Worm (Caenorhabditis elegans) whole organism, L3 larva: ENCODE measurements around the gene polh-1.
A peak's percentile ranks its signal among the peaks of the same experiment; 100 is the strongest.

Source experiments
- R02D3.7 ChIP-seq: fragments of 150-350 bp; optimal IDR thresholded peaks from 2 replicates; lab custom pipeline; 2014; ENCODE audit warnings: missing biosample characterization, missing genetic modification characterization
- aly-2 ChIP-seq: fragments of 150-350 bp; optimal IDR thresholded peaks from 2 replicates; lab custom pipeline; 2014; ENCODE audit warnings: missing biosample characterization, missing genetic modification characterization
- ama-1 ChIP-seq: fragments of 150-350 bp; optimal IDR thresholded peaks from 2 replicates; lab custom pipeline; 2018
- ceh-28 ChIP-seq: fragments of 150-350 bp; optimal IDR thresholded peaks from 2 replicates; lab custom pipeline; 2014; ENCODE audit warnings: missing biosample characterization, missing genetic modification reagents, missing genetic modification characterization
- ceh-82 ChIP-seq: fragments of 150-350 bp; optimal IDR thresholded peaks from 2 replicates; lab custom pipeline; 2014; ENCODE audit warnings: missing biosample characterization, missing genetic modification characterization
- ceh-9 ChIP-seq: sonication (generic microtip); optimal IDR thresholded peaks from 2 replicates; lab custom pipeline; 2018; ENCODE audit warnings: missing biosample characterization, missing genetic modification characterization
- daf-12 ChIP-seq: fragments of 150-350 bp; optimal IDR thresholded peaks from 2 replicates; lab custom pipeline; 2014; ENCODE audit warnings: missing biosample characterization, missing genetic modification reagents, missing genetic modification characterization
- egl-27 ChIP-seq: sonication (generic microtip); optimal IDR thresholded peaks from 4 replicates; lab custom pipeline; 2017; ENCODE audit warnings: missing biosample characterization, missing genetic modification reagents, missing genetic modification characterization
- elt-1 ChIP-seq: fragments of 150-350 bp; optimal IDR thresholded peaks from 2 replicates; lab custom pipeline; 2014; ENCODE audit warnings: missing biosample characterization, missing genetic modification characterization
- elt-2 ChIP-seq: sonication (generic microtip); optimal IDR thresholded peaks from 2 replicates; lab custom pipeline; 2016; ENCODE audit warnings: missing genetic modification reagents, mild to moderate bottlenecking, missing genetic modification characterization, missing compliant biosample characterization
- elt-3 ChIP-seq, 3 experiments: fragments of 150-350 bp in 1 of 3; sonication (generic microtip) in 2 of 3; optimal IDR thresholded peaks; 2 replicates in 2 of 3; 4 replicates in 1 of 3; lab custom pipeline; 2014 to 2017; ENCODE audit warnings: missing biosample characterization in 3 of 3, missing genetic modification characterization in 3 of 3
- hmg-11 ChIP-seq: sonication (generic microtip); optimal IDR thresholded peaks from 2 replicates; lab custom pipeline; 2016; ENCODE audit warnings: missing genetic modification characterization, missing compliant biosample characterization
- lin-15B ChIP-seq: fragments of 150-350 bp; optimal IDR thresholded peaks from 2 replicates; lab custom pipeline; 2014; ENCODE audit warnings: missing biosample characterization, missing genetic modification characterization
- mdl-1 ChIP-seq: fragments of 150-350 bp; optimal IDR thresholded peaks from 2 replicates; lab custom pipeline; 2014; ENCODE audit warnings: missing biosample characterization, missing genetic modification characterization
- mml-1 ChIP-seq: fragments of 150-350 bp; sonication (generic microtip); optimal IDR thresholded peaks from 3 replicates; lab custom pipeline; 2014; ENCODE audit warnings: missing biosample characterization, missing genetic modification characterization
- nfya-1 ChIP-seq: sonication (generic microtip); optimal IDR thresholded peaks from 2 replicates; lab custom pipeline; 2017; ENCODE audit warnings: missing genetic modification characterization, mild to moderate bottlenecking, missing compliant biosample characterization, antibody characterized with exemption, moderate library complexity; ENCODE audit not compliant: insufficient read depth
- nhr-11 ChIP-seq: fragments of 150-350 bp; optimal IDR thresholded peaks from 2 replicates; lab custom pipeline; 2014; ENCODE audit warnings: missing biosample characterization, missing genetic modification characterization
- nhr-12 ChIP-seq: fragments of 150-350 bp; optimal IDR thresholded peaks from 2 replicates; lab custom pipeline; 2014; ENCODE audit warnings: missing biosample characterization, missing genetic modification characterization
- nhr-23 ChIP-seq: fragments of 150-350 bp; optimal IDR thresholded peaks from 2 replicates; lab custom pipeline; 2014; ENCODE audit warnings: missing biosample characterization, missing genetic modification reagents, missing genetic modification characterization
- nhr-237 ChIP-seq: fragments of 150-350 bp; optimal IDR thresholded peaks from 2 replicates; lab custom pipeline; 2014; ENCODE audit warnings: missing biosample characterization, missing genetic modification characterization
- nhr-25 ChIP-seq: sonication (generic microtip); optimal IDR thresholded peaks from 2 replicates; lab custom pipeline; 2017; ENCODE audit warnings: missing biosample characterization, missing genetic modification characterization
- nhr-43 ChIP-seq: sonication (generic microtip); optimal IDR thresholded peaks from 2 replicates; lab custom pipeline; 2016; ENCODE audit warnings: mild to moderate bottlenecking, missing genetic modification characterization, missing compliant biosample characterization; ENCODE audit not compliant: poor library complexity, severe bottlenecking
- nhr-67 ChIP-seq: fragments of 150-350 bp; optimal IDR thresholded peaks from 2 replicates; lab custom pipeline; 2014; ENCODE audit warnings: missing biosample characterization, missing genetic modification characterization
- nhr-76 ChIP-seq: fragments of 150-350 bp; sonication (generic microtip); optimal IDR thresholded peaks from 5 replicates; lab custom pipeline; 2014; ENCODE audit warnings: missing biosample characterization, missing genetic modification characterization
- pha-4 ChIP-seq: fragments of 150-350 bp; optimal IDR thresholded peaks from 2 replicates; lab custom pipeline; 2014; ENCODE audit warnings: missing biosample characterization, missing genetic modification reagents, missing genetic modification characterization
- pqm-1 ChIP-seq: fragments of 150-350 bp; optimal IDR thresholded peaks from 2 replicates; lab custom pipeline; 2017; ENCODE audit warnings: missing biosample characterization, missing genetic modification characterization, inconsistent platforms
- skn-1 ChIP-seq: fragments of 150-350 bp; optimal IDR thresholded peaks from 2 replicates; lab custom pipeline; 2014; ENCODE audit warnings: missing biosample characterization, missing genetic modification characterization
- snpc-4 ChIP-seq: fragments of 150-350 bp; optimal IDR thresholded peaks from 2 replicates; lab custom pipeline; 2014; ENCODE audit warnings: missing biosample characterization, missing genetic modification characterization
- tbx-2 ChIP-seq: sonication (generic microtip); optimal IDR thresholded peaks from 2 replicates; lab custom pipeline; 2016; ENCODE audit warnings: mild to moderate bottlenecking, missing genetic modification characterization, missing compliant biosample characterization
- unc-39 ChIP-seq: sonication (generic microtip); optimal IDR thresholded peaks from 4 replicates; lab custom pipeline; 2017; ENCODE audit warnings: missing biosample characterization, missing genetic modification characterization
- unc-62 ChIP-seq: fragments of 150-350 bp; sonication (generic microtip); optimal IDR thresholded peaks from 4 replicates; lab custom pipeline; 2014; ENCODE audit warnings: missing biosample characterization, missing genetic modification reagents, missing genetic modification characterization
- zag-1 ChIP-seq: fragments of 150-350 bp; optimal IDR thresholded peaks from 2 replicates; lab custom pipeline; 2014; ENCODE audit warnings: missing biosample characterization, missing genetic modification characterization
- ztf-4 ChIP-seq: fragments of 150-350 bp; optimal IDR thresholded peaks from 2 replicates; lab custom pipeline; 2014; ENCODE audit warnings: missing biosample characterization, missing genetic modification characterization

The polh-1 gene

DNA sequence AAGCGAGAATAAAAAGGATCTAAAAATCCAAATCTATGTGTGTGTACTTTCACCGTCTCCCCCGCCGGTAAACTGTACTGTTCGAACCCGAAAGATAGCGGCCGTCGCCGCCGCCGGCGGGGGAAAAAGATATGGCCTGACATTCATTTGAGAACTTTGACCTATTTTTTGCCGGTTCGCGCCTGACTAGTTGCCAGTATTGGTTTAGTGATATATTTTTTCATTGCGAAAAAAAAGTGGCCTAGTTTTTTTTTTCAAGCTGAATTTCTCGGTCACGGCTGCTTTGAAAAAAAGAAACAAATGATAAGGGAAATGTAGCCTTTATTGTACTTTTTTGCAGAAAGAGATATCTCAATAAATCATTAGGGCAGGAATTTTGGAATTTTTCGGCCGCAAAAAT, 12.5 kb upstream of the polh-1 start:
- TF ChIP-seq ceh-82 (tag; lab: Kevin White, UChicago) (no peak), elt-2 (tag; lab: Kevin White, UChicago) (peak; percentile 41), mdl-1 (tag; lab: Kevin White, UChicago) (no peak), nhr-23 (tag; lab: Kevin White, UChicago) (peak; percentile 46)

DNA sequence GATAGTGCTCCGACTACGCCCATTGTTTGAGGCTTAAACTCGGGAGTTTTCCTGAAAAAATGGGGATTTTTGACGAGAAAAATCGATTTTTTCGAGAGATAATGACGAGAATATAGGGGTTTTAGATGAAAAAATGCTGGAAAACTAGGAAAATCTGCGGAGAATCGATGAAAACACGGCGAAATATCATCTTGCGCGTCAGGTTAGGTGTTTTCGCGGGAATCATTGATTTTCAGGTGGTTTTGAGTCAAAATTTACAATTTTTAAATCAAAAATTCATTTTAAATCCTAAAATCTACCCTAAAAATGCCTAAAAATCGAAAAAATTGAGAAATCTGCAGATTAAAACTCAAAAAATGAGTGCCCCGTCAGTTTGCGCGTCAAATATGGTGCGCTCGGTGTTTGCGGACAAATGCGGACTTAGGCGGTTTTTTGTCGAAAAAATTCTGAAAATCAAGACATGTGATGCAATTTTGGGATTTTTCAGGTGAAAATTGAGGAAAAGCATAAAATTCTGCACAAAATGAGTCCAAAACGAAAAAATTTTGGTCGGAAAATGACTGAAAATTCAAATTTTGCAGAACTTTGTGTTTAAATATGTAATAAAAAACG, 11.9 kb upstream of the polh-1 start, which contains the start of gene mboa-6:
mboa-6 (minus strand) TSS at position 51 of the 612 bp plus-strand sequence.
- no peak for TF ChIP-seq nhr-11 (tag; lab: Kevin White, UChicago)
- peak; percentile 18 for TF ChIP-seq hmg-11
- TF ChIP-seq, all 47 proteins: peak for 1

DNA sequence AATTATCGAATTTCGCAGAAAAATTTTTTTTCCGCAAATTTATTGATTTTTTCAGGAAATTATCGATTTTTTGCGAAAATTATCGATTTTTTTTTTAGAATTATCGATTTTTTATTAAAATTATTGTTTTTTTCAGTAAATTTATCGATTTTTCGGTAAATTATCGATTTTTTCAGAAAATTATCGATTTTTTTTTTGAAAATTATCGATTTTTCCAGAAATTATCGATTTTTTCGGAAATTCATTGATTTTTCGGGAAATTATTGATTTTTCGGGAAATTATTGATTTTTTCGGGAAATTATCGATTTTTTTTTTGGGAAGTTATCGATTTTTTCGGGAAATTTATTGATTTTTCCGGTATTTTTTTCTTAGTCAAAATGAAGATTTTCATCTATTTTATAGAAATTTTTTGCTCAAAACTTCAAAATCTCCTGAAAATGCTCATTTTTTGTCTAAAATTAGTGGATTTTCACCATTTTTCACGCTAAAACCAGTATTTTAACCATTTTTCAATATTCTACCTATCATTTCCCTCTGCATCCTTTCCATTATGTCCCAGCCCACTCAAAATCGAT, 5.5 kb upstream of the polh-1 start:
- TF ChIP-seq elt-3 (tag; optimal IDR thresholded peaks at IDR 0.05; lab: Kevin White, UChicago): no peak
- TF ChIP-seq mdl-1 (tag; lab: Kevin White, UChicago): no peak
- TF ChIP-seq ceh-28 (tag; lab: Kevin White, UChicago): peak; percentile 99

DNA sequence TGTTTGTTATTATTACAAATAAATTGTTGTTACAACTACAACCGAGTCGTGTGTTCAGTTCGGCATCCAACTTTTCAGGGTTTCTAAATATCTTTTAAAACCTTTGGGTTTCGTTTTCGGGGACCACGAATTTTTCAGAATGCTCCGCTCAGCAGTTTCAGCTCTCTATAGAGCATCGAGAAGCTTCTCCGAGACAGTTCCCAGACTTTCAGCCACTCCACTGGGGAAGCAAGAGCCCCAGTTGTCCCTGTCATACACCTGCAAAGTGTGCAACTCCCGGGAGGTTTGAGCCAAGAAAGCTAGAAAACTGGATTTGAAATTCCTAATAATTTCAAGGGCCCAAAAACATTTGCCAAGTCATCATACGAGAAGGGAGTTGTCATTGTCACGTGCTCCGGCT, 1.3 kb upstream of the polh-1 start, which contains the start of gene F53A3.7:
F53A3.7 (plus strand) TSS at position 139 of the 400 bp plus-strand sequence.
- TF ChIP-seq ama-1 (lab: Kevin White, UChicago) (peak; percentile 23), unc-39 (tag; lab: Kevin White, UChicago) (no peak), elt-2 (tag; lab: Kevin White, UChicago) (peak; percentile 7)
- TF ChIP-seq, all 47 proteins: peak for 2

DNA sequence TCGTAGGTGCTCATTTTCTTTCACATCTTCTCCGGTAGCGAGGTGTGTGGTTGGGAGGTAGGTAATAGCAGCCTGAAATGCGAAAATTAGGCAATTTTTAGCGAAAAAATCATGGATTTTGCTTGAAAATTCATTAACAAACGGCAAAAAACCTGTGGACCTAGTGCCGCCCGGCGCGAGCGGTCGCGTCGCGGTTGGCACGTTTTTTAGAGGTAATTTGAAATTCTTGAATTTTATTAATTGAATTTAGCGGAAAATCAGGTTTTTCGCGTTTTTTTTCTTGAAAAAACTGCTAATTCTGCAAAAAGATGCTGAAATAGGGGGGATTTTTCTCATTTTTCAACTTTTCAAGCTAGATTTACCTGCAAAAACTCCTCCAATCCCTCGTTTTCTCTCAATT, 707 bp downstream of the polh-1 start:
- TF ChIP-seq nhr-237 (tag; lab: Kevin White, UChicago) (no peak), nhr-25 (tag; lab: Kevin White, UChicago) (no peak), mdl-1 (tag; lab: Kevin White, UChicago) (no peak), elt-1 (tag; lab: Kevin White, UChicago) (no peak), pha-4 (no peak), egl-27 (no peak), tbx-2 (no peak), unc-39 (tag; lab: Kevin White, UChicago) (no peak), mml-1 (tag; lab: Kevin White, UChicago) (no peak), nfya-1 (tag; lab: Kevin White, UChicago) (no peak), nhr-12 (tag; lab: Kevin White, UChicago) (no peak), nhr-76 (tag; lab: Kevin White, UChicago) (no peak), nhr-43 (no peak), nhr-23 (tag; lab: Kevin White, UChicago) (no peak), skn-1 (tag; lab: Kevin White, UChicago) (no peak), aly-2 (no peak), lin-15B (tag; lab: Kevin White, UChicago) (no peak)

DNA sequence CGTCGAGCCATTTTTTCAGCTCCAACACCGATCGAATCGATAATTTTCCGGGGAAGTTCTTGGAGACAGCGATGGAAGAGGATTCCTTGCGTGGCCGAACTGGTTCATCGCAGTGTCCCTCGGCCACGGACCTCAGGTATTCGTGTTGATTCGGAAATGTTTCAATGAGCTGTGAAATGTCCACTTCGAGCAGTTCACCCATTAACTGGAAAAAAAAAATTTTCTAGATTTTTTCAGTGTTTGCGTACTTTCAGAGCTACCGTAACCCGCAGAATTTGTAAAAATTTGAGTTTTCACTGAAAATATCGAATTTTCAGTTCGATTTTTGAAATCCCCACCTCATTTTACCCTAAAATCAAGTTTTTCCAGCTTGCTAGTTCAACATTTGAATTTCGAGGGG, 2.2 kb downstream of the polh-1 start:
- TF ChIP-seq daf-12: no peak
- no peak for TF ChIP-seq mml-1 (tag; lab: Kevin White, UChicago)
- TF ChIP-seq unc-39 (tag; lab: Kevin White, UChicago): no peak
- TF ChIP-seq nhr-25 (tag; lab: Kevin White, UChicago): no peak
- TF ChIP-seq ceh-9 (tag; lab: Kevin White, UChicago): no peak
- TF ChIP-seq pha-4: no peak
- TF ChIP-seq pqm-1 (tag; lab: Kevin White, UChicago): no peak
- no peak for TF ChIP-seq skn-1 (tag; lab: Kevin White, UChicago)
- TF ChIP-seq ztf-4 (tag; lab: Kevin White, UChicago): no peak
- TF ChIP-seq elt-2 (tag; lab: Kevin White, UChicago): no peak
- TF ChIP-seq R02D3.7 (tag; lab: Kevin White, UChicago): no peak
- no peak for TF ChIP-seq elt-3 (tag; optimal IDR thresholded peaks at IDR 0.05; lab: Kevin White, UChicago)
- TF ChIP-seq mdl-1 (tag; lab: Kevin White, UChicago): no peak
- no peak for TF ChIP-seq nhr-237 (tag; lab: Kevin White, UChicago)
- no peak for TF ChIP-seq unc-62 (GFP tag; lab: Kevin White, UChicago)
- no peak for TF ChIP-seq ama-1 (lab: Kevin White, UChicago)
- TF ChIP-seq nhr-67 (tag; lab: Kevin White, UChicago): no peak
- TF ChIP-seq zag-1 (tag; lab: Kevin White, UChicago): no peak
- no peak for TF ChIP-seq snpc-4 (tag; lab: Kevin White, UChicago)
- TF ChIP-seq, all 47 proteins: peak for 0
